Worm (Caenorhabditis elegans) whole organism, L1 larva: ENCODE results near the gene pdf-1.

Experiments used
- C04F5.9 ChIP-seq: sonication (generic microtip); optimal IDR thresholded peaks from 2 replicates; lab custom pipeline; 2016; ENCODE audit warnings: missing genetic modification characterization, missing compliant biosample characterization
- C16A3.4 ChIP-seq: fragments of 150-350 bp; optimal IDR thresholded peaks from 2 replicates; lab custom pipeline; 2014; ENCODE audit warnings: missing biosample characterization, missing genetic modification characterization
- C34B4.2 ChIP-seq: sonication (generic microtip); optimal IDR thresholded peaks from 2 replicates; lab custom pipeline; 2017; ENCODE audit warnings: mild to moderate bottlenecking, missing genetic modification characterization, missing compliant biosample characterization
- F16B12.6 ChIP-seq: fragments of 150-350 bp; optimal IDR thresholded peaks from 2 replicates; lab custom pipeline; 2014; ENCODE audit warnings: missing biosample characterization, missing genetic modification characterization
- aha-1 ChIP-seq: fragments of 150-350 bp; optimal IDR thresholded peaks from 2 replicates; lab custom pipeline; 2014; ENCODE audit warnings: missing biosample characterization, missing genetic modification characterization
- aly-2 ChIP-seq: fragments of 150-350 bp; optimal IDR thresholded peaks from 2 replicates; lab custom pipeline; 2014; ENCODE audit warnings: missing biosample characterization, missing genetic modification characterization
- ama-1 ChIP-seq: fragments of 150-350 bp; optimal IDR thresholded peaks from 2 replicates; lab custom pipeline; 2014
- ceh-63 ChIP-seq: fragments of 200-800 bp; sonication (Bioruptor generic); optimal IDR thresholded peaks from 2 replicates; lab custom pipeline; 2018; ENCODE audit warnings: mild to moderate bottlenecking, missing genetic modification characterization, missing compliant biosample characterization
- ceh-8 ChIP-seq: fragments of 200-800 bp; sonication (Bioruptor generic); optimal IDR thresholded peaks from 2 replicates; lab custom pipeline; 2018; ENCODE audit warnings: mild to moderate bottlenecking, missing genetic modification characterization, moderate library complexity, missing compliant biosample characterization
- ceh-82 ChIP-seq, 3 experiments: fragments of 150-350 bp in 1 of 3; sonication (generic microtip) in 2 of 3; optimal IDR thresholded peaks; 2 replicates each; lab custom pipeline; 2014 to 2017; ENCODE audit warnings: missing biosample characterization in 3 of 3, missing genetic modification characterization in 3 of 3
- ceh-88 ChIP-seq: fragments of 200-800 bp; sonication (Bioruptor generic); IDR thresholded peaks from 2 replicates; pipeline ENCODE4 v1.3.6; 2022; ENCODE audit warnings: missing genetic modification characterization, missing compliant biosample characterization
- ceh-90 ChIP-seq: sonication (generic microtip); optimal IDR thresholded peaks from 2 replicates; lab custom pipeline; 2016; ENCODE audit warnings: missing genetic modification characterization, missing compliant biosample characterization
- ces-1 ChIP-seq: fragments of 150-350 bp; optimal IDR thresholded peaks from 2 replicates; lab custom pipeline; 2014; ENCODE audit warnings: missing biosample characterization, missing genetic modification reagents, missing genetic modification characterization
- dsc-1 ChIP-seq: sonication (generic microtip); optimal IDR thresholded peaks from 2 replicates; lab custom pipeline; 2016; ENCODE audit warnings: mild to moderate bottlenecking, missing genetic modification characterization, missing compliant biosample characterization
- efl-1 ChIP-seq, 4 experiments: fragments of 150-350 bp; optimal IDR thresholded peaks in 3 of 4; peaks in 1 of 4; 1 replicate in 1 of 4; 2 replicates in 3 of 4; lab custom pipeline; 2014; ENCODE audit warnings: missing biosample characterization in 2 of 4, missing genetic modification characterization in 2 of 4, missing genetic modification reagents in 2 of 4
- efl-3 ChIP-seq: fragments of 200-800 bp; sonication (Bioruptor generic); optimal IDR thresholded peaks from 2 replicates; lab custom pipeline; 2018; ENCODE audit warnings: mild to moderate bottlenecking, missing genetic modification characterization, missing compliant biosample characterization
- egl-13 ChIP-seq: sonication (generic microtip); optimal IDR thresholded peaks from 2 replicates; lab custom pipeline; 2016; ENCODE audit warnings: missing genotype, missing genetic modification reagents, missing genetic modification characterization, missing compliant biosample characterization
- elt-2 ChIP-seq: sonication (generic microtip); optimal IDR thresholded peaks from 2 replicates; lab custom pipeline; 2016; ENCODE audit warnings: missing genetic modification characterization, mild to moderate bottlenecking, inconsistent platforms, missing compliant biosample characterization, missing genetic modification reagents
- elt-3 ChIP-seq, 6 experiments: fragments of 150-350 bp in 1 of 6; sonication (generic microtip); optimal IDR thresholded peaks; 2 replicates each; lab custom pipeline; 2017 to 2018; ENCODE audit warnings: missing biosample characterization in 6 of 6, missing genetic modification characterization in 6 of 6, inconsistent platforms in 1 of 6
- ets-5 ChIP-seq: fragments of 200-800 bp; sonication (Bioruptor generic); IDR thresholded peaks from 2 replicates; pipeline ENCODE4 v1.3.6; 2022; ENCODE audit warnings: missing genetic modification characterization, missing compliant biosample characterization
- fkh-4 ChIP-seq: sonication (generic microtip); optimal IDR thresholded peaks from 2 replicates; lab custom pipeline; 2016; ENCODE audit warnings: missing compliant biosample characterization, missing genetic modification characterization, borderline replicate concordance
- fkh-8 ChIP-seq: sonication (generic microtip); optimal IDR thresholded peaks from 2 replicates; lab custom pipeline; 2016; ENCODE audit warnings: mild to moderate bottlenecking, missing genetic modification characterization, missing compliant biosample characterization
- fos-1 ChIP-seq: fragments of 150-350 bp; optimal IDR thresholded peaks from 2 replicates; lab custom pipeline; 2014; ENCODE audit warnings: missing biosample characterization, missing genetic modification characterization
- irx-1 ChIP-seq: sonication (generic microtip); optimal IDR thresholded peaks from 2 replicates; lab custom pipeline; 2016; ENCODE audit warnings: missing genetic modification characterization, missing compliant biosample characterization
- jun-1 ChIP-seq: fragments of 150-350 bp; optimal IDR thresholded peaks from 2 replicates; lab custom pipeline; 2014; ENCODE audit warnings: missing biosample characterization, missing genetic modification reagents, missing genetic modification characterization
- lin-13 ChIP-seq: fragments of 150-350 bp; optimal IDR thresholded peaks from 2 replicates; lab custom pipeline; 2014; ENCODE audit warnings: missing biosample characterization, missing genetic modification reagents, missing genetic modification characterization
- lin-14 ChIP-seq: fragments of 200-800 bp; sonication (Bioruptor generic); optimal IDR thresholded peaks from 2 replicates; lab custom pipeline; 2018; ENCODE audit warnings: mild to moderate bottlenecking, missing genetic modification characterization, moderate library complexity, missing compliant biosample characterization
- lin-15B ChIP-seq: fragments of 150-350 bp; sonication (generic microtip); optimal IDR thresholded peaks from 3 replicates; lab custom pipeline; 2014; ENCODE audit warnings: missing biosample characterization, missing genetic modification characterization
- lin-35 ChIP-seq, 2 experiments: fragments of 150-350 bp; optimal IDR thresholded peaks; 2 replicates each; lab custom pipeline; 2014; ENCODE audit warnings: missing biosample characterization in 2 of 2, missing genetic modification characterization in 2 of 2, missing genetic modification reagents in 2 of 2
- lin-39 ChIP-seq: fragments of 150-350 bp; optimal IDR thresholded peaks from 2 replicates; lab custom pipeline; 2014; ENCODE audit warnings: missing biosample characterization, missing genetic modification reagents, missing genetic modification characterization
- lir-3 ChIP-seq: sonication (generic microtip); optimal IDR thresholded peaks from 2 replicates; lab custom pipeline; 2016; ENCODE audit warnings: mild to moderate bottlenecking, missing genetic modification characterization, moderate library complexity, missing compliant biosample characterization; ENCODE audit not compliant: poor library complexity
- mab-9 ChIP-seq: fragments of 200-800 bp; sonication (Bioruptor generic); IDR thresholded peaks from 2 replicates; pipeline ENCODE4 v1.3.6; 2022; ENCODE audit warnings: missing genetic modification reagents, missing genetic modification characterization, missing compliant biosample characterization
- mef-2 ChIP-seq: fragments of 150-350 bp; optimal IDR thresholded peaks from 2 replicates; lab custom pipeline; 2014; ENCODE audit warnings: missing biosample characterization, missing genetic modification characterization
- nhr-11 ChIP-seq: fragments of 150-350 bp; optimal IDR thresholded peaks from 2 replicates; lab custom pipeline; 2014; ENCODE audit warnings: missing biosample characterization, missing genetic modification characterization
- nhr-12 ChIP-seq: sonication (generic microtip); optimal IDR thresholded peaks from 2 replicates; lab custom pipeline; 2017; ENCODE audit warnings: missing biosample characterization, missing genetic modification characterization
- nhr-19 ChIP-seq: fragments of 200-800 bp; sonication (Bioruptor generic); conservative IDR thresholded peaks from 2 replicates; pipeline ENCODE4 v1.3.6; 2022; ENCODE audit warnings: missing genetic modification characterization, missing compliant biosample characterization
- nhr-20 ChIP-seq: sonication (generic microtip); optimal IDR thresholded peaks from 2 replicates; lab custom pipeline; 2016; ENCODE audit warnings: mild to moderate bottlenecking, missing genetic modification characterization, missing compliant biosample characterization
- nhr-237 ChIP-seq: fragments of 150-350 bp; optimal IDR thresholded peaks from 2 replicates; lab custom pipeline; 2014; ENCODE audit warnings: missing biosample characterization, missing genetic modification characterization
- nhr-28 ChIP-seq: fragments of 150-350 bp; optimal IDR thresholded peaks from 2 replicates; lab custom pipeline; 2014; ENCODE audit warnings: missing biosample characterization, missing genetic modification characterization
- nhr-84 ChIP-seq: sonication (generic microtip); optimal IDR thresholded peaks from 2 replicates; lab custom pipeline; 2017; ENCODE audit warnings: missing biosample characterization, missing genetic modification characterization
- nhr-90 ChIP-seq: sonication (generic microtip); optimal IDR thresholded peaks from 2 replicates; lab custom pipeline; 2016; ENCODE audit warnings: mild to moderate bottlenecking, missing genetic modification characterization, missing compliant biosample characterization; ENCODE audit not compliant: poor library complexity
- pax-3 ChIP-seq: fragments of 200-800 bp; sonication (Bioruptor generic); optimal IDR thresholded peaks from 2 replicates; lab custom pipeline; 2018; ENCODE audit warnings: mild to moderate bottlenecking, missing genetic modification characterization, moderate library complexity, missing compliant biosample characterization
- pqm-1 ChIP-seq: sonication (generic microtip); optimal IDR thresholded peaks from 3 replicates; lab custom pipeline; 2017; ENCODE audit warnings: missing biosample characterization, missing genetic modification characterization
- rnt-1 ChIP-seq: sonication (generic microtip); optimal IDR thresholded peaks from 2 replicates; lab custom pipeline; 2016; ENCODE audit warnings: mild to moderate bottlenecking, missing genetic modification characterization, moderate library complexity, missing compliant biosample characterization
- snu-23 ChIP-seq: sonication (generic microtip); optimal IDR thresholded peaks from 2 replicates; lab custom pipeline; 2016; ENCODE audit warnings: missing genetic modification characterization, missing compliant biosample characterization
- sox-4 ChIP-seq: sonication (generic microtip); optimal IDR thresholded peaks from 2 replicates; lab custom pipeline; 2016; ENCODE audit warnings: missing genetic modification characterization, missing compliant biosample characterization
- sptf-1 ChIP-seq: fragments of 150-350 bp; optimal IDR thresholded peaks from 2 replicates; lab custom pipeline; 2014; ENCODE audit warnings: missing biosample characterization, missing genetic modification characterization
- sup-37 ChIP-seq: fragments of 200-800 bp; sonication (Bioruptor generic); optimal IDR thresholded peaks from 2 replicates; lab custom pipeline; 2018; ENCODE audit warnings: mild to moderate bottlenecking, missing genetic modification characterization, missing compliant biosample characterization
- unc-30 ChIP-seq: sonication (generic microtip); optimal IDR thresholded peaks from 2 replicates; lab custom pipeline; 2017; ENCODE audit warnings: missing biosample characterization, missing genetic modification characterization
- unc-62 ChIP-seq: fragments of 150-350 bp; optimal IDR thresholded peaks from 2 replicates; lab custom pipeline; 2014; ENCODE audit warnings: missing biosample characterization, missing genetic modification reagents, missing genetic modification characterization
- unc-98 ChIP-seq: fragments of 200-800 bp; sonication (Bioruptor generic); IDR thresholded peaks from 2 replicates; pipeline ENCODE4 v1.3.6; 2022; ENCODE audit warnings: missing genetic modification characterization, missing compliant biosample characterization
- vab-15 ChIP-seq: sonication (generic microtip); optimal IDR thresholded peaks from 2 replicates; lab custom pipeline; 2017; ENCODE audit warnings: missing genotype, mild to moderate bottlenecking, missing genetic modification characterization, missing compliant biosample characterization
- xbp-1 ChIP-seq: sonication (generic microtip); optimal IDR thresholded peaks from 2 replicates; lab custom pipeline; 2016; ENCODE audit warnings: missing genetic modification characterization, missing compliant biosample characterization
- ztf-4 ChIP-seq: fragments of 150-350 bp; optimal IDR thresholded peaks from 2 replicates; lab custom pipeline; 2014; ENCODE audit warnings: missing biosample characterization, missing genetic modification characterization

Gene pdf-1

ce11 chrIII:6887574-6887973 lies 24.7 kb downstream of the pdf-1 start:
- TF ChIP-seq unc-30 (no peak), elt-3 (tag; optimal IDR thresholded peaks at IDR 0.05; lab: Kevin White, UChicago) (peak in 1 of 6 experiments; percentile 31), C34B4.2 (tag; lab: Kevin White, UChicago) (no peak), mab-9 (GFP tag; lab: Robert Waterston, UW) (no peak), nhr-20 (tag; lab: Kevin White, UChicago) (peak; percentile 62), aly-2 (peak; percentile 56), ceh-63 (GFP tag; lab: Kevin White, UChicago) (no peak), rnt-1 (peak; percentile 69), xbp-1 (tag; lab: Kevin White, UChicago) (peak; percentile 56), mef-2 (tag; lab: Kevin White, UChicago) (no peak), vab-15 (no peak), lin-15B (tag; lab: Kevin White, UChicago) (peak; percentile 5), lin-39 (tag; lab: Kevin White, UChicago) (no peak), ceh-82 (tag; optimal IDR thresholded peaks at IDR 0.05; lab: Kevin White, UChicago) (peak; percentile 53 to 65 (median 59)), nhr-28 (tag; lab: Kevin White, UChicago) (no peak), sox-4 (no peak), ceh-8 (GFP tag; lab: Kevin White, UChicago) (peak; percentile 48), ceh-90 (tag; lab: Kevin White, UChicago) (no peak), lin-13 (GFP tag; lab: Kevin White, UChicago) (peak; percentile 60), ets-5 (GFP tag; lab: Robert Waterston, UW) (no peak), ces-1 (GFP tag; lab: Kevin White, UChicago) (no peak), pax-3 (tag; lab: Kevin White, UChicago) (no peak), irx-1 (tag; lab: Kevin White, UChicago) (peak; percentile 4), dsc-1 (tag; lab: Kevin White, UChicago) (peak; percentile 63), elt-2 (tag; lab: Kevin White, UChicago) (no peak), nhr-11 (tag; lab: Kevin White, UChicago) (no peak), F16B12.6 (peak; percentile 59), sup-37 (GFP tag; lab: Kevin White, UChicago) (no peak), egl-13 (tag; lab: Kevin White, UChicago) (no peak), fkh-8 (tag; lab: Kevin White, UChicago) (peak; percentile 44), ama-1 (no peak), unc-62 (GFP tag; lab: Kevin White, UChicago) (no peak), pqm-1 (tag; lab: Kevin White, UChicago) (no peak), C04F5.9 (tag; lab: Kevin White, UChicago) (peak; percentile 45), efl-1 (optimal IDR thresholded peaks at IDR 0.05; lab: Kevin White, UChicago) (peak; percentile 50 to 71), efl-1 (GFP tag; optimal IDR thresholded peaks at IDR 0.05 in 1 of 2; lab: Kevin White, UChicago) (peak; percentile 60 to 96), nhr-90 (peak; percentile 72), nhr-84 (tag; lab: Kevin White, UChicago) (no peak), fos-1 (tag; lab: Kevin White, UChicago) (peak; percentile 55), snu-23 (peak; percentile 81), aha-1 (tag; lab: Kevin White, UChicago) (no peak), nhr-12 (tag; lab: Kevin White, UChicago) (no peak), jun-1 (tag; lab: Kevin White, UChicago) (peak; percentile 21), fkh-4 (tag; lab: Kevin White, UChicago) (no peak), ztf-4 (peak; percentile 38), C16A3.4 (tag; lab: Kevin White, UChicago) (peak; percentile 70), sptf-1 (tag; lab: Kevin White, UChicago) (no peak), unc-98 (peak; percentile 36; the same call in 1 of the 2 replicates), nhr-237 (tag; lab: Kevin White, UChicago) (peak; percentile 6), lin-14 (GFP tag; lab: Kevin White, UChicago) (peak; percentile 58), nhr-19 (peak; percentile 70), ceh-88 (no peak), efl-3 (no peak), lin-35 (GFP tag; optimal IDR thresholded peaks at IDR 0.05; lab: Kevin White, UChicago) (peak; percentile 58 to 80), lir-3 (tag; lab: Kevin White, UChicago) (peak; percentile 62)
